Fruit fly (Drosophila melanogaster) whole organism, embryonic: ENCODE measurements around the gene Ilp5.
A peak's percentile ranks its signal among the peaks of the same experiment; 100 is the strongest.

Experiments
- B-H2 ChIP-seq: fragments of 200-800 bp; sonication (Bioruptor generic); optimal IDR thresholded peaks from 2 replicates; lab custom pipeline; 2018; ENCODE audit warnings: missing biosample characterization, mild to moderate bottlenecking, missing genetic modification characterization
- BEAF-32 ChIP-seq: fragments of 200-800 bp; sonication (Bioruptor generic); optimal IDR thresholded peaks from 3 replicates; lab custom pipeline; 2017; ENCODE audit warnings: missing biosample characterization, missing genetic modification characterization, mild to moderate bottlenecking, moderate library complexity, missing genetic modification reagents
- CG10209 ChIP-seq: fragments of 200-800 bp; sonication (Bioruptor generic); optimal IDR thresholded peaks from 3 replicates; lab custom pipeline; 2017; ENCODE audit warnings: missing biosample characterization, mild to moderate bottlenecking, missing genetic modification characterization, missing genetic modification reagents
- CG10979 ChIP-seq: fragments of 200-800 bp; sonication (Bioruptor generic); optimal IDR thresholded peaks from 2 replicates; lab custom pipeline; 2018; ENCODE audit warnings: missing biosample characterization, mild to moderate bottlenecking, missing genetic modification characterization, moderate library complexity
- CG11560 ChIP-seq: fragments of 200-800 bp; sonication (Bioruptor generic); IDR thresholded peaks from 3 replicates; pipeline ENCODE4 v1.3.6; 2022; ENCODE audit warnings: missing biosample characterization, missing genetic modification characterization
- CG12155 ChIP-seq: fragments of 200-800 bp; sonication (Bioruptor generic); optimal IDR thresholded peaks from 3 replicates; lab custom pipeline; 2016; ENCODE audit warnings: missing biosample characterization, missing genetic modification characterization
- CG12391 ChIP-seq: fragments of 200-800 bp; sonication (Bioruptor generic); optimal IDR thresholded peaks from 3 replicates; lab custom pipeline; 2018; ENCODE audit warnings: missing biosample characterization, mild to moderate bottlenecking, missing genetic modification characterization, moderate library complexity
- CG12769 ChIP-seq: fragments of 200-800 bp; sonication (Bioruptor generic); optimal IDR thresholded peaks from 2 replicates; lab custom pipeline; 2019; ENCODE audit warnings: missing biosample characterization, mild to moderate bottlenecking, missing genetic modification characterization, moderate library complexity
- CG14014 ChIP-seq: fragments of 200-800 bp; sonication (Bioruptor generic); IDR thresholded peaks from 2 replicates; pipeline ENCODE4 v1.3.6; 2022; ENCODE audit warnings: missing biosample characterization, missing genetic modification characterization
- CG1602 ChIP-seq: fragments of 200-800 bp; sonication (Bioruptor generic); optimal IDR thresholded peaks from 3 replicates; lab custom pipeline; 2016; ENCODE audit warnings: missing biosample characterization, missing genetic modification characterization
- CG16815 ChIP-seq: fragments of 200-800 bp; sonication (Bioruptor generic); optimal IDR thresholded peaks from 3 replicates; lab custom pipeline; 2017; ENCODE audit warnings: missing biosample characterization, mild to moderate bottlenecking, missing genetic modification characterization
- CG17359 ChIP-seq: fragments of 200-800 bp; sonication (Bioruptor generic); optimal IDR thresholded peaks from 3 replicates; lab custom pipeline; 2018; ENCODE audit warnings: missing biosample characterization, mild to moderate bottlenecking, missing genetic modification characterization, moderate library complexity
- CG17829 ChIP-seq: fragments of 200-800 bp; optimal IDR thresholded peaks from 2 replicates; lab custom pipeline; 2019; ENCODE audit warnings: missing biosample characterization, mild to moderate bottlenecking, missing genetic modification characterization, moderate library complexity
- CG31388 ChIP-seq: fragments of 200-800 bp; sonication (Bioruptor generic); optimal IDR thresholded peaks from 2 replicates; lab custom pipeline; 2016; ENCODE audit warnings: missing biosample characterization, missing genetic modification characterization
- CG31441 ChIP-seq: fragments of 200-800 bp; sonication (Bioruptor generic); IDR thresholded peaks from 2 replicates; pipeline ENCODE4 v1.3.6; 2022; ENCODE audit warnings: missing biosample characterization, missing genetic modification characterization
- CG32532 ChIP-seq: fragments of 200-800 bp; sonication (Bioruptor generic); IDR thresholded peaks from 2 replicates; pipeline ENCODE4 v1.3.6; 2022; ENCODE audit warnings: missing biosample characterization, missing genetic modification characterization
- CG4328 ChIP-seq: fragments of 200-800 bp; sonication (Bioruptor generic); optimal IDR thresholded peaks from 3 replicates; lab custom pipeline; 2017; ENCODE audit warnings: missing biosample characterization, missing genetic modification reagents, missing genetic modification characterization
- CG4707 ChIP-seq: fragments of 200-800 bp; sonication (Bioruptor generic); optimal IDR thresholded peaks from 2 replicates; lab custom pipeline; 2018; ENCODE audit warnings: missing biosample characterization, mild to moderate bottlenecking, missing genetic modification characterization, moderate library complexity
- CG7839 ChIP-seq: fragments of 200-800 bp; sonication (Bioruptor generic); optimal IDR thresholded peaks from 3 replicates; lab custom pipeline; 2018; ENCODE audit warnings: missing biosample characterization, mild to moderate bottlenecking, missing genetic modification characterization, moderate library complexity
- CG8281 ChIP-seq: fragments of 200-800 bp; sonication (Bioruptor generic); optimal IDR thresholded peaks from 2 replicates; lab custom pipeline; 2018; ENCODE audit warnings: missing biosample characterization, mild to moderate bottlenecking, missing genetic modification characterization, moderate library complexity
- Camta ChIP-seq: fragments of 200-800 bp; sonication (Bioruptor generic); optimal IDR thresholded peaks from 2 replicates; lab custom pipeline; 2016; ENCODE audit warnings: missing biosample characterization, missing genetic modification characterization
- CkIIα-i1 ChIP-seq: fragments of 200-800 bp; sonication (Bioruptor generic); IDR thresholded peaks from 2 replicates; pipeline ENCODE4 v1.3.6; 2022; ENCODE audit warnings: missing biosample characterization, missing genetic modification characterization
- Dp ChIP-seq: fragments of 200-800 bp; sonication (Bioruptor generic); optimal IDR thresholded peaks from 2 replicates; lab custom pipeline; 2018; ENCODE audit warnings: missing biosample characterization, mild to moderate bottlenecking, missing genetic modification characterization, moderate library complexity
- Drgx ChIP-seq: fragments of 200-800 bp; sonication (Bioruptor generic); IDR thresholded peaks from 2 replicates; pipeline ENCODE4 v1.3.6; 2022; ENCODE audit warnings: missing biosample characterization, missing genetic modification characterization
- ERR ChIP-seq: fragments of 200-800 bp; sonication (Bioruptor generic); optimal IDR thresholded peaks from 2 replicates; lab custom pipeline; 2016; ENCODE audit warnings: missing biosample characterization, missing genetic modification characterization
- H15 ChIP-seq: fragments of 200-800 bp; sonication (Bioruptor generic); IDR thresholded peaks from 3 replicates; pipeline ENCODE4 v1.3.6; 2022; ENCODE audit warnings: missing biosample characterization, missing genetic modification characterization
- Meics ChIP-seq: fragments of 200-800 bp; sonication (Bioruptor generic); optimal IDR thresholded peaks from 2 replicates; lab custom pipeline; 2017; ENCODE audit warnings: missing biosample characterization, mild to moderate bottlenecking, missing genetic modification characterization
- NC2β ChIP-seq: fragments of 200-800 bp; sonication (Bioruptor generic); optimal IDR thresholded peaks from 2 replicates; lab custom pipeline; 2016; ENCODE audit warnings: missing biosample characterization, missing genetic modification characterization
- Nf-YB ChIP-seq: fragments of 200-800 bp; sonication (Bioruptor generic); optimal IDR thresholded peaks from 3 replicates; lab custom pipeline; 2019; ENCODE audit warnings: missing biosample characterization, mild to moderate bottlenecking, missing genetic modification characterization, moderate library complexity
- Sox102F ChIP-seq: fragments of 200-800 bp; sonication (Bioruptor generic); optimal IDR thresholded peaks from 2 replicates; lab custom pipeline; 2018; ENCODE audit warnings: missing biosample characterization, mild to moderate bottlenecking, missing genetic modification characterization, moderate library complexity
- Xbp1 ChIP-seq: fragments of 200-800 bp; sonication (Bioruptor generic); optimal IDR thresholded peaks from 3 replicates; lab custom pipeline; 2016; ENCODE audit warnings: missing biosample characterization, mild to moderate bottlenecking, missing genetic modification characterization
- Xrp1 ChIP-seq: fragments of 200-800 bp; sonication (Bioruptor generic); IDR thresholded peaks from 2 replicates; pipeline ENCODE4 v1.3.6; 2022; ENCODE audit warnings: missing biosample characterization, missing genetic modification characterization
- az2 ChIP-seq: fragments of 200-800 bp; sonication (Bioruptor generic); optimal IDR thresholded peaks from 3 replicates; lab custom pipeline; 2016; ENCODE audit warnings: missing biosample characterization, missing genetic modification characterization
- cad ChIP-seq: fragments of >200 bp; optimal IDR thresholded peaks from 2 replicates; lab custom pipeline; 2017; ENCODE audit warnings: missing biosample characterization, missing genetic modification characterization
- cg ChIP-seq: fragments of 200-800 bp; sonication (Bioruptor generic); optimal IDR thresholded peaks from 3 replicates; lab custom pipeline; 2019; ENCODE audit warnings: missing biosample characterization, mild to moderate bottlenecking, missing genetic modification characterization, moderate library complexity
- da ChIP-seq: fragments of 200-800 bp; sonication (Bioruptor generic); optimal IDR thresholded peaks from 2 replicates; lab custom pipeline; 2016; ENCODE audit warnings: missing biosample characterization, missing genetic modification characterization
- danr ChIP-seq: fragments of 200-800 bp; sonication (Bioruptor generic); IDR thresholded peaks from 2 replicates; pipeline ENCODE4 v1.3.6; 2022; ENCODE audit warnings: missing biosample characterization, missing genetic modification characterization
- dati ChIP-seq: fragments of 200-800 bp; sonication (Bioruptor generic); IDR thresholded peaks from 2 replicates; pipeline ENCODE4 v1.3.6; 2022; ENCODE audit warnings: missing biosample characterization, missing genetic modification characterization
- emc ChIP-seq: fragments of 200-800 bp; sonication (Bioruptor generic); optimal IDR thresholded peaks from 2 replicates; lab custom pipeline; 2016; ENCODE audit warnings: missing biosample characterization, missing genetic modification characterization
- ems ChIP-seq: fragments of 200-800 bp; sonication (Bioruptor generic); optimal IDR thresholded peaks from 3 replicates; lab custom pipeline; 2016; ENCODE audit warnings: missing biosample characterization, missing genetic modification characterization
- eyg ChIP-seq: fragments of 200-800 bp; sonication (Bioruptor generic); optimal IDR thresholded peaks from 3 replicates; lab custom pipeline; 2016; ENCODE audit warnings: missing biosample characterization, missing genetic modification characterization
- gro ChIP-seq: fragments of 200-800 bp; sonication (Bioruptor generic); optimal IDR thresholded peaks from 2 replicates; lab custom pipeline; 2016; ENCODE audit warnings: missing biosample characterization, missing genetic modification characterization
- ind ChIP-seq: fragments of 200-800 bp; sonication (Bioruptor generic); optimal IDR thresholded peaks from 3 replicates; lab custom pipeline; 2016; ENCODE audit warnings: missing biosample characterization, missing genetic modification characterization
- insv ChIP-seq, 2 experiments: fragments of 200-800 bp; sonication (Bioruptor generic); optimal IDR thresholded peaks; 3 replicates each; lab custom pipeline; 2016 to 2018; ENCODE audit warnings: missing biosample characterization in 2 of 2, missing genetic modification characterization in 2 of 2
- pan ChIP-seq, 4 experiments: fragments of >200 bp in 3 of 4; fragments of 200-800 bp in 1 of 4; sonication (Bioruptor generic) in 1 of 4; optimal IDR thresholded peaks in 3 of 4; IDR thresholded peaks in 1 of 4; 2 replicates each; pipeline versions ENCODE4 v1.3.6 to Lab custom; 2017 to 2022; ENCODE audit warnings: missing biosample characterization in 2 of 4, missing genetic modification characterization in 2 of 4, mixed read lengths in 1 of 4
- psq ChIP-seq: fragments of 200-800 bp; sonication (Bioruptor generic); optimal IDR thresholded peaks from 2 replicates; lab custom pipeline; 2017; ENCODE audit warnings: missing biosample characterization, missing genetic modification characterization
- sim ChIP-seq: fragments of 200-800 bp; sonication (Bioruptor generic); IDR thresholded peaks from 2 replicates; pipeline ENCODE4 v1.3.6; 2022; ENCODE audit warnings: missing biosample characterization, missing genetic modification characterization
- stwl ChIP-seq: fragments of 200-800 bp; sonication (Bioruptor generic); optimal IDR thresholded peaks from 3 replicates; lab custom pipeline; 2018; ENCODE audit warnings: missing biosample characterization, mild to moderate bottlenecking, missing genetic modification characterization, moderate library complexity
- vnd ChIP-seq: fragments of 200-800 bp; sonication (Bioruptor generic); IDR thresholded peaks from 3 replicates; pipeline ENCODE4 v1.3.6; 2022; ENCODE audit warnings: missing biosample characterization, missing genetic modification characterization; ENCODE audit not compliant: partially characterized antibody
- zf30C ChIP-seq: fragments of 200-800 bp; sonication (Bioruptor generic); optimal IDR thresholded peaks from 3 replicates; lab custom pipeline; 2018; ENCODE audit warnings: missing biosample characterization, mild to moderate bottlenecking, missing genetic modification characterization

Gene Ilp5

dm6 chr3L:9847420-9847977 lies 23.8 kb upstream of the Ilp5 start:
- TF ChIP-seq CG14014 (GFP tag; lab: Robert Waterston, UW), result peak; percentile 77
- no peak for TF ChIP-seq CG1602 (GFP tag; lab: Kevin White, UChicago)
- TF ChIP-seq vnd (GFP tag; lab: Robert Waterston, UW), result no peak
- peak; percentile 46 for TF ChIP-seq CG10209
- peak; percentile 69 for TF ChIP-seq Meics (GFP tag; lab: Kevin White, UChicago)
- TF ChIP-seq insv (GFP tag; optimal IDR thresholded peaks at IDR 0.05; lab: Kevin White, UChicago), result no peak
- TF ChIP-seq CG12391, result peak; percentile 19
- TF ChIP-seq CG4707, result no peak
- TF ChIP-seq stwl, result no peak
- TF ChIP-seq CG7839 (tag; lab: Kevin White, UChicago), result peak; percentile 57
- TF ChIP-seq Nf-YB (GFP tag; lab: Kevin White, UChicago), result peak; percentile 12
- no peak for TF ChIP-seq BEAF-32 (GFP tag; lab: Kevin White, UChicago)
- TF ChIP-seq ERR (GFP tag; lab: Kevin White, UChicago), result peak; percentile 33
- TF ChIP-seq CG10979 (tag; lab: Kevin White, UChicago), result no peak
- TF ChIP-seq CG32532 (GFP tag; lab: Robert Waterston, UW), result peak; percentile 71
- TF ChIP-seq CG12155 (GFP tag; lab: Kevin White, UChicago), result peak; percentile 50
- TF ChIP-seq ind (GFP tag; lab: Kevin White, UChicago), result peak; percentile 58
- no peak for TF ChIP-seq cg (GFP tag; lab: Kevin White, UChicago)
- no peak for TF ChIP-seq pan (optimal IDR thresholded peaks at IDR 0.05; lab: Kevin White, UChicago)
- peak in 1 of 2 experiments; percentile 68 for TF ChIP-seq pan (GFP tag; optimal IDR thresholded peaks at IDR 0.05 in 1 of 2, IDR thresholded peaks at IDR 0.05 in 1 of 2)
- no peak for TF ChIP-seq CG31388 (GFP tag; lab: Kevin White, UChicago)
- peak; percentile 45 for TF ChIP-seq Sox102F (GFP tag; lab: Kevin White, UChicago)
- TF ChIP-seq Xbp1 (GFP tag; lab: Kevin White, UChicago), result peak; percentile 47
- peak; percentile 17 for TF ChIP-seq eyg (GFP tag; lab: Kevin White, UChicago)
- TF ChIP-seq az2, result peak; percentile 17
- no peak for TF ChIP-seq cad (GFP tag; lab: Kevin White, UChicago)
- peak; percentile 29 for TF ChIP-seq CG4328 (GFP tag; lab: Kevin White, UChicago)
- TF ChIP-seq Xrp1, result peak; percentile 41; the same call in 1 of the 2 replicates
- TF ChIP-seq Drgx (GFP tag; lab: Robert Waterston, UW), result no peak
- TF ChIP-seq H15 (GFP tag; lab: Robert Waterston, UW), result peak; percentile 37; the same call in 1 of the 3 replicates
- no peak for TF ChIP-seq da (GFP tag; lab: Kevin White, UChicago)
- no peak for TF ChIP-seq psq (GFP tag; lab: Kevin White, UChicago)
- TF ChIP-seq zf30C (GFP tag; lab: Kevin White, UChicago), result no peak
- no peak for TF ChIP-seq emc
- TF ChIP-seq CG17829 (tag; lab: Kevin White, UChicago), result peak; percentile 9
- peak; percentile 21 for TF ChIP-seq B-H2 (GFP tag; lab: Kevin White, UChicago)
- TF ChIP-seq sim (GFP tag; lab: Robert Waterston, UW), result no peak
- no peak for TF ChIP-seq Dp
- no peak for TF ChIP-seq danr (GFP tag; lab: Robert Waterston, UW)
- TF ChIP-seq Camta (GFP tag; lab: Kevin White, UChicago), result no peak
- TF ChIP-seq CG31441 (GFP tag; lab: Robert Waterston, UW), result no peak
- TF ChIP-seq CG12769 (tag; lab: Kevin White, UChicago), result peak; percentile 79
- TF ChIP-seq gro (GFP tag; lab: Kevin White, UChicago), result peak; percentile 85
- TF ChIP-seq CG17359 (tag; lab: Kevin White, UChicago), result peak; percentile 62
- no peak for TF ChIP-seq NC2β (GFP tag; lab: Kevin White, UChicago)
- TF ChIP-seq CG8281, result no peak
- TF ChIP-seq ems (GFP tag; lab: Kevin White, UChicago), result peak; percentile 37
- no peak for TF ChIP-seq dati (GFP tag; lab: Robert Waterston, UW)
- TF ChIP-seq CG16815, result no peak
- TF ChIP-seq CkIIα-i1 (GFP tag; lab: Robert Waterston, UW), result no peak
- no peak for TF ChIP-seq CG11560 (tag; lab: Robert Waterston, UW)
